Fruit fly (Drosophila melanogaster) whole organism, embryonic: ENCODE data around the gene Clc.

ENCODE experiments used
- Abd-B ChIP-seq: fragments of 200-800 bp; sonication (Bioruptor generic); optimal IDR thresholded peaks from 2 replicates; lab custom pipeline; 2018; ENCODE audit warnings: missing biosample characterization, mild to moderate bottlenecking, missing genetic modification characterization, moderate library complexity
- Awh ChIP-seq: fragments of 200-800 bp; sonication (Bioruptor generic); IDR thresholded peaks from 2 replicates; pipeline ENCODE4, ENCODE4 v1.3.6; 2022; ENCODE audit warnings: missing biosample characterization, missing genetic modification characterization
- BtbVII ChIP-seq: fragments of 200-800 bp; sonication (Bioruptor generic); optimal IDR thresholded peaks from 3 replicates; lab custom pipeline; 2017; ENCODE audit warnings: missing biosample characterization, mild to moderate bottlenecking, missing genetic modification characterization
- CG10147 ChIP-seq: fragments of 200-800 bp; sonication (Bioruptor generic); optimal IDR thresholded peaks from 2 replicates; lab custom pipeline; 2019; ENCODE audit warnings: missing biosample characterization, mild to moderate bottlenecking, missing genetic modification characterization, moderate library complexity
- CG10543 ChIP-seq: fragments of 200-800 bp; sonication (Bioruptor generic); optimal IDR thresholded peaks from 3 replicates; lab custom pipeline; 2017; ENCODE audit warnings: missing biosample characterization, mild to moderate bottlenecking, missing genetic modification characterization, moderate library complexity
- CG12236 ChIP-seq: fragments of 200-800 bp; sonication (Bioruptor generic); optimal IDR thresholded peaks from 2 replicates; lab custom pipeline; 2016; ENCODE audit warnings: missing biosample characterization, missing genetic modification characterization
- CG12769 ChIP-seq: fragments of 200-800 bp; sonication (Bioruptor generic); optimal IDR thresholded peaks from 2 replicates; lab custom pipeline; 2019; ENCODE audit warnings: missing biosample characterization, mild to moderate bottlenecking, missing genetic modification characterization, moderate library complexity
- CG13123 ChIP-seq: fragments of 200-800 bp; sonication (Bioruptor generic); optimal IDR thresholded peaks from 2 replicates; lab custom pipeline; 2016; ENCODE audit warnings: missing biosample characterization, missing genetic modification characterization
- CG15073 ChIP-seq: fragments of 200-800 bp; sonication (Bioruptor generic); optimal IDR thresholded peaks from 2 replicates; lab custom pipeline; 2016; ENCODE audit warnings: missing biosample characterization, missing genetic modification characterization
- CG15601 ChIP-seq: fragments of 200-800 bp; sonication (Bioruptor generic); optimal IDR thresholded peaks from 3 replicates; lab custom pipeline; 2019; ENCODE audit warnings: missing biosample characterization, mild to moderate bottlenecking, missing genetic modification characterization, moderate library complexity
- CG16813 ChIP-seq: fragments of 200-800 bp; sonication (Bioruptor generic); IDR thresholded peaks from 3 replicates; pipeline ENCODE4 v1.3.6; 2022; ENCODE audit warnings: missing biosample characterization, missing genetic modification characterization; ENCODE audit not compliant: partially characterized antibody
- CG2129 ChIP-seq: fragments of 200-800 bp; sonication (Bioruptor generic); IDR thresholded peaks from 2 replicates; pipeline ENCODE4 v1.3.6; 2022; ENCODE audit warnings: missing biosample characterization, missing genetic modification characterization; ENCODE audit not compliant: partially characterized antibody
- CG2678 ChIP-seq: fragments of 200-800 bp; sonication (Bioruptor generic); optimal IDR thresholded peaks from 3 replicates; lab custom pipeline; 2019; ENCODE audit warnings: missing biosample characterization, mild to moderate bottlenecking, missing genetic modification characterization, moderate library complexity
- CG30403 ChIP-seq: fragments of 200-800 bp; sonication (Bioruptor generic); optimal IDR thresholded peaks from 3 replicates; lab custom pipeline; 2016; ENCODE audit warnings: missing biosample characterization, missing genetic modification characterization
- CG3407 ChIP-seq: fragments of 200-800 bp; sonication (Bioruptor generic); optimal IDR thresholded peaks from 2 replicates; lab custom pipeline; 2018; ENCODE audit warnings: missing biosample characterization, mild to moderate bottlenecking, missing genetic modification characterization
- CG34422 ChIP-seq: fragments of 200-800 bp; sonication (Bioruptor generic); IDR thresholded peaks from 3 replicates; pipeline ENCODE4 v1.3.6; 2022; ENCODE audit warnings: missing biosample characterization, missing genetic modification characterization
- CG5180 ChIP-seq: fragments of 200-800 bp; sonication (Bioruptor generic); optimal IDR thresholded peaks from 3 replicates; lab custom pipeline; 2017; ENCODE audit warnings: missing biosample characterization, missing genetic modification characterization, mild to moderate bottlenecking, moderate library complexity, missing genetic modification reagents
- CG6254 ChIP-seq: fragments of 200-800 bp; sonication (Bioruptor generic); optimal IDR thresholded peaks from 3 replicates; lab custom pipeline; 2017; ENCODE audit warnings: mild to moderate bottlenecking, missing biosample characterization, missing genetic modification reagents, missing genetic modification characterization
- CG6813 ChIP-seq: fragments of 200-800 bp; sonication (Bioruptor generic); optimal IDR thresholded peaks from 2 replicates; lab custom pipeline; 2017; ENCODE audit warnings: missing biosample characterization, missing genetic modification characterization, mild to moderate bottlenecking, moderate library complexity, missing genetic modification reagents
- CG6854 ChIP-seq: fragments of 200-800 bp; sonication (Bioruptor generic); optimal IDR thresholded peaks from 3 replicates; lab custom pipeline; 2017; ENCODE audit warnings: missing biosample characterization, mild to moderate bottlenecking, missing genetic modification characterization
- CG7357 ChIP-seq: fragments of 200-800 bp; sonication (Bioruptor generic); IDR thresholded peaks from 3 replicates; pipeline ENCODE4 v1.3.6; 2022; ENCODE audit warnings: missing biosample characterization, missing genetic modification characterization
- CG9932 ChIP-seq: fragments of 200-800 bp; sonication (Bioruptor generic); IDR thresholded peaks from 2 replicates; pipeline ENCODE4 v1.3.6; 2022; ENCODE audit warnings: missing biosample characterization, missing genetic modification characterization
- CHES-1-like ChIP-seq: fragments of 200-800 bp; sonication (Bioruptor generic); optimal IDR thresholded peaks from 2 replicates; lab custom pipeline; 2016; ENCODE audit warnings: missing biosample characterization, missing genetic modification characterization
- D ChIP-seq, 2 experiments: fragments of 200-800 bp in 1 of 2; fragments of >200 bp in 1 of 2; sonication (Bioruptor generic) in 1 of 2; optimal IDR thresholded peaks; 2 replicates in 1 of 2; 3 replicates in 1 of 2; lab custom pipeline; 2017; ENCODE audit warnings: mild to moderate bottlenecking in 1 of 2, missing biosample characterization in 1 of 2, missing genetic modification characterization in 1 of 2, missing genetic modification reagents in 1 of 2
- GATAe ChIP-seq: fragments of 200-800 bp; sonication (Bioruptor generic); conservative IDR thresholded peaks from 2 replicates; pipeline ENCODE4 v1.3.6; 2022; ENCODE audit warnings: missing biosample characterization, missing genetic modification characterization
- HmgZ ChIP-seq: fragments of 200-800 bp; sonication (Bioruptor generic); optimal IDR thresholded peaks from 2 replicates; lab custom pipeline; 2018; ENCODE audit warnings: missing biosample characterization, mild to moderate bottlenecking, missing genetic modification characterization
- Med ChIP-seq: fragments of 200-800 bp; sonication (Bioruptor generic); peaks from one replicate; lab custom pipeline; 2016; ENCODE audit warnings: missing biosample characterization, missing genetic modification characterization, mild to moderate bottlenecking, inconsistent platforms, moderate library complexity
- Pdp1 ChIP-seq, 2 experiments: fragments of 200-800 bp; sonication (Bioruptor generic); optimal IDR thresholded peaks; 3 replicates each; lab custom pipeline; 2016; ENCODE audit warnings: missing biosample characterization in 2 of 2, missing genetic modification characterization in 2 of 2, mild to moderate bottlenecking in 1 of 2, moderate library complexity in 1 of 2
- Sox100B ChIP-seq: fragments of 200-800 bp; sonication (Bioruptor generic); optimal IDR thresholded peaks from 3 replicates; lab custom pipeline; 2018; ENCODE audit warnings: missing biosample characterization, mild to moderate bottlenecking, missing genetic modification characterization
- Ssrp ChIP-seq: fragments of 200-800 bp; sonication (Bioruptor generic); optimal IDR thresholded peaks from 2 replicates; lab custom pipeline; 2018; ENCODE audit warnings: missing biosample characterization, mild to moderate bottlenecking, missing genetic modification characterization, moderate library complexity
- Stat92E ChIP-seq, 3 experiments: fragments of >200 bp in 2 of 3; fragments of 200-800 bp in 1 of 3; sonication (Bioruptor generic) in 1 of 3; optimal IDR thresholded peaks; 2 replicates each; lab custom pipeline; 2017 to 2019; ENCODE audit warnings: missing biosample characterization in 3 of 3, missing genetic modification characterization in 3 of 3, mild to moderate bottlenecking in 1 of 3, moderate library complexity in 1 of 3
- Tbp ChIP-seq: fragments of >200 bp; optimal IDR thresholded peaks from 2 replicates; lab custom pipeline; 2018; ENCODE audit warnings: missing biosample characterization, missing genetic modification characterization
- Xbp1 ChIP-seq: fragments of 200-800 bp; sonication (Bioruptor generic); optimal IDR thresholded peaks from 3 replicates; lab custom pipeline; 2016; ENCODE audit warnings: missing biosample characterization, mild to moderate bottlenecking, missing genetic modification characterization
- chinmo ChIP-seq: fragments of 200-800 bp; sonication (Bioruptor generic); IDR thresholded peaks from 4 replicates; pipeline ENCODE4 v1.3.6; 2022; ENCODE audit warnings: missing biosample characterization, missing genetic modification characterization; ENCODE audit not compliant: partially characterized antibody
- danr ChIP-seq: fragments of 200-800 bp; sonication (Bioruptor generic); IDR thresholded peaks from 2 replicates; pipeline ENCODE4 v1.3.6; 2022; ENCODE audit warnings: missing biosample characterization, missing genetic modification characterization
- dati ChIP-seq: fragments of 200-800 bp; sonication (Bioruptor generic); IDR thresholded peaks from 2 replicates; pipeline ENCODE4 v1.3.6; 2022; ENCODE audit warnings: missing biosample characterization, missing genetic modification characterization
- fru ChIP-seq: fragments of >200 bp; optimal IDR thresholded peaks from 2 replicates; lab custom pipeline; 2017
- gem ChIP-seq: fragments of 200-800 bp; sonication (Bioruptor generic); optimal IDR thresholded peaks from 2 replicates; lab custom pipeline; 2019; ENCODE audit warnings: missing biosample characterization, mild to moderate bottlenecking, missing genetic modification characterization, moderate library complexity
- grau ChIP-seq: fragments of 200-800 bp; optimal IDR thresholded peaks from 3 replicates; lab custom pipeline; 2019; ENCODE audit warnings: missing biosample characterization, mild to moderate bottlenecking, missing genetic modification characterization, moderate library complexity
- lmd ChIP-seq: fragments of 200-800 bp; sonication (Bioruptor generic); IDR thresholded peaks from 2 replicates; pipeline ENCODE4 v1.3.6; 2022; ENCODE audit warnings: missing biosample characterization, missing genetic modification characterization
- pan ChIP-seq, 4 experiments: fragments of >200 bp in 3 of 4; fragments of 200-800 bp in 1 of 4; sonication (Bioruptor generic) in 1 of 4; optimal IDR thresholded peaks in 3 of 4; IDR thresholded peaks in 1 of 4; 2 replicates each; pipeline versions ENCODE4 v1.3.6 to Lab custom; 2017 to 2022; ENCODE audit warnings: missing biosample characterization in 2 of 4, missing genetic modification characterization in 2 of 4, mixed read lengths in 1 of 4
- row ChIP-seq: fragments of 200-800 bp; sonication (Bioruptor generic); IDR thresholded peaks from 3 replicates; pipeline ENCODE4 v1.3.6; 2022; ENCODE audit warnings: missing biosample characterization, missing genetic modification characterization
- so ChIP-seq: fragments of 200-800 bp; sonication (Bioruptor generic); IDR thresholded peaks from 3 replicates; pipeline ENCODE4 v1.3.6; 2022; ENCODE audit warnings: missing biosample characterization, missing genetic modification characterization
- tap ChIP-seq: fragments of 200-800 bp; optimal IDR thresholded peaks from 3 replicates; lab custom pipeline; 2019; ENCODE audit warnings: missing biosample characterization, mild to moderate bottlenecking, missing genetic modification characterization, moderate library complexity
- tna ChIP-seq: fragments of 200-800 bp; sonication (Bioruptor generic); IDR thresholded peaks from 2 replicates; pipeline ENCODE4 v1.3.6; 2022; ENCODE audit warnings: missing biosample characterization, missing genetic modification characterization; ENCODE audit not compliant: partially characterized antibody
- wor ChIP-seq: fragments of 200-800 bp; sonication (Bioruptor generic); IDR thresholded peaks from 2 replicates; pipeline ENCODE4 v1.3.6; 2022; ENCODE audit warnings: missing biosample characterization, missing genetic modification characterization
- yki ChIP-seq: fragments of >200 bp; optimal IDR thresholded peaks from 3 replicates; lab custom pipeline; 2018

Clc gene

DNA sequence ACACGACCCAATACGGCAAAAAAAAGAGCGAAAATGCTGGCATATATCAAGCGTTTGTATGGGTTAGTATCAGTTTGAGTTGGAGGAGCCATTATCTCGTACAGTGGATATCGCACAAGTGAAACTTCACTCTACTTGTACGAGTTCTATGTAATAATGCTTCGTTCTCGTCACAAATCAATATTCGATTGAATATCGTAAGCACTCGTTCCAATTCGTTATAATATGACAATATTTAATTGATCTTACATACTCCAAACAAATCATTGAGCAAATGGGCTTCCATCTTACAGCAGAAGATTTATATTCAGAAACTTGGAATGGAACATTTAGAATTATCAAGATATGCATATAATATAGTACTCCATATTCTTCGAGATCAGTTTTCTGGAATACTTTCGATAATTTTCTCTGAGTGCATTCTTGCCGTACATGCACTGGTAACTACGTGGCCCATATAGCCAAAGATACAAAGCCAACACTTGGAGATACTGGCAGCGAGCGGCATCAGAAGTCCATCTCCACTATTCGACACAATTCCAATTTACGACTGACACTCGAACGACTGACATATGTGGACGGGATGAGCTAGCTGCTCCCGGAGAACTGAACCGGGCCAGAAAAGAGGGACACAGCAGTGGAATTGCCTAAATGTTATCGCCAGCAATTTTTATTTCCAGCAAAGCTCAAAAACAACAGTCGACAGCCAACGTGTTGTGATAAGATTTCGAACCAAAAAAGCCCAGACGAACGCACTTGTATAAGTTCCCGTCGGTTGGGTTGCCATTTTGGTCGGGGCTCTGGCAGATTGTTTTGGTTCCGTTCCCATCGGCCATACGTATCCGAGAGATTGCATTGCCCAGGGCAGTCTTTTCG lies 47.7 kb upstream of the Clc start (continued):
- TF ChIP-seq tap: no peak
- no peak for TF ChIP-seq D (optimal IDR thresholded peaks at IDR 0.05; lab: Kevin White, UChicago)
- TF ChIP-seq D (GFP tag; optimal IDR thresholded peaks at IDR 0.05; lab: Kevin White, UChicago): no peak
- TF ChIP-seq Sox100B (GFP tag; lab: Kevin White, UChicago): no peak
- TF ChIP-seq CG5180: peak; percentile 90
- TF ChIP-seq GATAe (GFP tag; lab: Robert Waterston, UW): 0 out of 2 replicates have a peak, but pooled peaks have one; percentile 48
- TF ChIP-seq wor: no peak
- no peak for TF ChIP-seq CG16813 (GFP tag; lab: Robert Waterston, UW)
- TF ChIP-seq CG3407 (GFP tag; lab: Kevin White, UChicago): no peak
- TF ChIP-seq pan (optimal IDR thresholded peaks at IDR 0.05; lab: Kevin White, UChicago): no peak
- TF ChIP-seq pan (GFP tag; optimal IDR thresholded peaks at IDR 0.05 in 1 of 2, IDR thresholded peaks at IDR 0.05 in 1 of 2): peak in 1 of 2 experiments; percentile 30
- no peak for TF ChIP-seq fru (lab: Kevin White, UChicago)
- TF ChIP-seq CG10147: no peak
- TF ChIP-seq CG6254: no peak
- TF ChIP-seq dati (GFP tag; lab: Robert Waterston, UW): no peak
- TF ChIP-seq CG15073: no peak
- TF ChIP-seq CG6813: no peak
- peak; percentile 22 for TF ChIP-seq gem (tag; lab: Kevin White, UChicago)
- peak; percentile 40 for TF ChIP-seq HmgZ (tag; lab: Kevin White, UChicago)
- no peak for TF ChIP-seq tna (GFP tag; lab: Robert Waterston, UW)
- no peak for TF ChIP-seq CG13123 (GFP tag; lab: Kevin White, UChicago)
- no peak for TF ChIP-seq lmd
- no peak for TF ChIP-seq so (GFP tag; lab: Robert Waterston, UW)
- peak; percentile 59 for TF ChIP-seq grau (tag; lab: Kevin White, UChicago)
- no peak for TF ChIP-seq Ssrp (tag; lab: Kevin White, UChicago)
- TF ChIP-seq Tbp (GFP tag; lab: Kevin White, UChicago): no peak
- TF ChIP-seq BtbVII (GFP tag; lab: Kevin White, UChicago): no peak
- no peak for TF ChIP-seq CG2129 (GFP tag; lab: Robert Waterston, UW)
- no peak for TF ChIP-seq CG12236 (GFP tag; lab: Kevin White, UChicago)
- no peak for TF ChIP-seq Awh (GFP tag; lab: Robert Waterston, UW)
- TF ChIP-seq CG6854 (GFP tag; lab: Kevin White, UChicago): no peak
- TF ChIP-seq CG2678 (tag; lab: Kevin White, UChicago): no peak
- no peak for TF ChIP-seq danr (GFP tag; lab: Robert Waterston, UW)
- peak in 1 of 2 experiments; percentile 72 for TF ChIP-seq Pdp1 (GFP tag; optimal IDR thresholded peaks at IDR 0.05; lab: Kevin White, UChicago)
- peak; percentile 27; the same call in 1 of the 3 replicates for TF ChIP-seq row (GFP tag; lab: Robert Waterston, UW)
- peak; percentile 52 for TF ChIP-seq CG12769 (tag; lab: Kevin White, UChicago)
- TF ChIP-seq CG34422 (GFP tag; lab: Robert Waterston, UW): 0 out of 3 replicates have a peak, but pooled peaks have one; percentile 7
- TF ChIP-seq Abd-B: no peak
- TF ChIP-seq chinmo: 0 out of 4 replicates have a peak, but pooled peaks have one; percentile 51
- TF ChIP-seq CG15601: no peak
- TF ChIP-seq CG7357 (GFP tag; lab: Robert Waterston, UW): no peak
- TF ChIP-seq CG9932 (GFP tag; lab: Robert Waterston, UW): peak; percentile 24; the same call in 1 of the 2 replicates
- peak in 1 of 3 experiments; percentile 46 for TF ChIP-seq Stat92E (GFP tag; optimal IDR thresholded peaks at IDR 0.05; lab: Kevin White, UChicago)
- TF ChIP-seq yki (lab: Kevin White, UChicago): no peak
- peak; percentile 35 for TF ChIP-seq Xbp1 (GFP tag; lab: Kevin White, UChicago)
- TF ChIP-seq CHES-1-like (GFP tag; lab: Kevin White, UChicago): no peak
- no peak for TF ChIP-seq CG30403 (GFP tag; lab: Kevin White, UChicago)
- TF ChIP-seq CG10543 (GFP tag; lab: Kevin White, UChicago): peak; percentile 35
- peak; percentile 57 for TF ChIP-seq Med (GFP tag; lab: Kevin White, UChicago)
- TF ChIP-seq, all 482 proteins: peak for 21
